Worm (Caenorhabditis elegans) whole organism, midembryonic: Measurements from ENCODE around the gene eif-2Bgamma.

Experiments used
- flt-1 ChIP-seq: fragments of 200-800 bp; sonication (Bioruptor generic); IDR thresholded peaks from 2 replicates; pipeline ENCODE4 v1.3.6; 2022; ENCODE audit warnings: missing genetic modification characterization, missing compliant biosample characterization
- ztf-29 ChIP-seq: fragments of 200-800 bp; sonication (Bioruptor generic); IDR thresholded peaks from 2 replicates; pipeline ENCODE4 v1.3.6; 2022; ENCODE audit warnings: missing genetic modification reagents, missing genetic modification characterization, missing compliant biosample characterization

DNA sequence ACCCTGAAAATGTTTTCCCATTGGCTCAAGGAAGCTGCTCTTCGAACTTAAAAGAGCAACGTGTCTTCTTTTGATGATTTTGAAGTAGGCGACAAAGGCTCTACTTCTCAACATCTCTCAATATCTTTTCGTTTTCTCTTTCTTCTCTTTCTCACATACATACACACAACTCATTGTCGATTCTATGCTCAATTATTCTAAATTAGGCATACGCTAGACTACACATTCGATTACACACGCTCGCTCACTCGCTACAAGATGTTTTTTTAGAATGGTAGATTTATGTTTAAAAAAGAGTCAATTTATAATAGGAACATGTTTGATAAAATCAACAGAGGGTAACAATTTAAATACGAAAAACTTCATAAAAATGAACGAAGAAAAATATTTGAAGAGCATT is 25.9 kb downstream of the eif-2Bgamma start:
- no peak for TF ChIP-seq flt-1
- TF ChIP-seq ztf-29 (GFP tag; lab: Robert Waterston, UW), result no peak
